Worm (Caenorhabditis elegans) whole organism, late embryonic: ENCODE results near the gene hlh-27.

Experiments used
- ceh-31 ChIP-seq: sonication (generic microtip); optimal IDR thresholded peaks from 2 replicates; lab custom pipeline; 2016; ENCODE audit warnings: missing genetic modification characterization, missing compliant biosample characterization
- fax-1 ChIP-seq: sonication (generic microtip); optimal IDR thresholded peaks from 2 replicates; lab custom pipeline; 2016; ENCODE audit warnings: missing genotype, missing genetic modification characterization, missing compliant biosample characterization
- mec-3 ChIP-seq: sonication (generic microtip); optimal IDR thresholded peaks from 2 replicates; lab custom pipeline; 2016; ENCODE audit warnings: borderline replicate concordance, missing genetic modification characterization, missing compliant biosample characterization
- pqm-1 ChIP-seq: sonication (generic microtip); optimal IDR thresholded peaks from 2 replicates; lab custom pipeline; 2016; ENCODE audit warnings: missing genetic modification characterization, missing compliant biosample characterization
- ztf-16 ChIP-seq: sonication (generic microtip); optimal IDR thresholded peaks from 2 replicates; lab custom pipeline; 2017; ENCODE audit warnings: missing genetic modification characterization, missing compliant biosample characterization

- TF ChIP-seq fax-1 (tag; lab: Kevin White, UChicago) (no peak), ztf-16 (tag; lab: Kevin White, UChicago) (no peak), ceh-31 (tag; lab: Kevin White, UChicago) (no peak), pqm-1 (no peak), mec-3 (tag; lab: Kevin White, UChicago) (no peak)
Observed at ce11 chrII:5565082-5565623, 25.1 kb upstream of the hlh-27 start.
